Fruit fly (Drosophila melanogaster) whole organism, adult: ENCODE data around the gene Gorab.

Experiments used
- CG12768 ChIP-seq: fragments of 200-800 bp; sonication (Bioruptor generic); optimal IDR thresholded peaks from 2 replicates; lab custom pipeline; 2017; ENCODE audit warnings: missing biosample characterization, missing genetic modification characterization, mild to moderate bottlenecking, moderate library complexity, missing genetic modification reagents
- CG14711 ChIP-seq: fragments of 200-800 bp; sonication (Bioruptor generic); optimal IDR thresholded peaks from 2 replicates; lab custom pipeline; 2018; ENCODE audit warnings: missing biosample characterization, mild to moderate bottlenecking, missing genetic modification characterization, moderate library complexity
- CG1620 ChIP-seq: fragments of 200-800 bp; sonication (Bioruptor generic); optimal IDR thresholded peaks from 2 replicates; lab custom pipeline; 2016; ENCODE audit warnings: missing biosample characterization, missing genetic modification characterization
- CG7101 ChIP-seq: fragments of 200-800 bp; sonication (Bioruptor generic); optimal IDR thresholded peaks from 2 replicates; lab custom pipeline; 2018; ENCODE audit warnings: missing biosample characterization, mild to moderate bottlenecking, missing genetic modification characterization, moderate library complexity
- Crg-1 ChIP-seq: fragments of 200-800 bp; sonication (Bioruptor generic); optimal IDR thresholded peaks from 2 replicates; lab custom pipeline; 2016; ENCODE audit warnings: missing biosample characterization, missing genetic modification characterization
- bab1 ChIP-seq: fragments of 200-800 bp; sonication (Bioruptor generic); optimal IDR thresholded peaks from 3 replicates; lab custom pipeline; 2019; ENCODE audit warnings: missing biosample characterization, mild to moderate bottlenecking, missing genetic modification characterization, moderate library complexity
- ovo ChIP-seq: fragments of 200-800 bp; sonication (Bioruptor generic); optimal IDR thresholded peaks from 2 replicates; lab custom pipeline; 2016; ENCODE audit warnings: missing biosample characterization, missing genetic modification characterization
- pad ChIP-seq: fragments of 200-800 bp; sonication (Bioruptor generic); optimal IDR thresholded peaks from 3 replicates; lab custom pipeline; 2017; ENCODE audit warnings: missing biosample characterization, missing genetic modification characterization, mild to moderate bottlenecking, moderate library complexity, missing genetic modification reagents
- toe ChIP-seq: fragments of 200-800 bp; sonication (Bioruptor generic); optimal IDR thresholded peaks from 2 replicates; lab custom pipeline; 2016; ENCODE audit warnings: missing biosample characterization, missing genetic modification characterization

DNA sequence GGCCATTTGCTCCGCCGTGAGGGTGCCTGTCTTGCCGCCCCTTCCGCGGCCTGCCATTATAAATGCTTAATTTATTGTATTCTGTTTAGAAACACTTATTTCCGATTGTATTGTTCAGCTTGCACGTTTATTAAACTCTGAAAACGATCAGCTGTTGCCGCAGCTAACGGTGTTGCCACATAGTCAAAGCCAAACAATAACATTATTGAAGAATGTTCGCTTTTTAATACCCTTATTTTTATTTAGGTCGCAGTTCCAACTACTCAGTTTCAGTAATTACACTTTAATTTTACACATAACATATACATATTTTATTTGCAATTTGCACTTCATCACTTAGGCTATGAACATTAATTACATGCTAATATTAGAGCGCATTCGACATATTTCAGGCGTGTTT is 1.6 kb downstream of the Gorab start, which contains the start of gene Polr3G:
- TF ChIP-seq CG12768 (GFP tag; lab: Kevin White, UChicago) (no peak), Crg-1 (GFP tag; lab: Kevin White, UChicago) (no peak), ovo (no peak), CG14711 (tag; lab: Kevin White, UChicago) (no peak), CG1620 (GFP tag; lab: Kevin White, UChicago) (no peak), CG7101 (tag; lab: Kevin White, UChicago) (peak; percentile 10), pad (no peak), bab1 (GFP tag; lab: Kevin White, UChicago) (peak; percentile 21), toe (no peak)
